Worm (Caenorhabditis elegans) whole organism, L4 larva: ENCODE data around the gene F01F1.3.

Source experiments
- ZK337.2 ChIP-seq: fragments of 200-800 bp; sonication (Bioruptor generic); IDR thresholded peaks from 2 replicates; pipeline ENCODE4 v1.3.6; 2022; ENCODE audit warnings: missing genetic modification reagents, missing genetic modification characterization, missing compliant biosample characterization
- ceh-82 ChIP-seq: sonication (generic microtip); optimal IDR thresholded peaks from 2 replicates; lab custom pipeline; 2017; ENCODE audit warnings: missing biosample characterization, missing genetic modification characterization
- egl-27 ChIP-seq: sonication (generic microtip); optimal IDR thresholded peaks from 3 replicates; lab custom pipeline; 2017; ENCODE audit warnings: missing biosample characterization, missing genetic modification reagents, missing genetic modification characterization
- nhr-237 ChIP-seq: sonication (generic microtip); optimal IDR thresholded peaks from 2 replicates; lab custom pipeline; 2017; ENCODE audit warnings: missing biosample characterization, missing genetic modification characterization
- unc-39 ChIP-seq: sonication (generic microtip); optimal IDR thresholded peaks from 2 replicates; lab custom pipeline; 2017; ENCODE audit warnings: missing biosample characterization, missing genetic modification characterization

DNA sequence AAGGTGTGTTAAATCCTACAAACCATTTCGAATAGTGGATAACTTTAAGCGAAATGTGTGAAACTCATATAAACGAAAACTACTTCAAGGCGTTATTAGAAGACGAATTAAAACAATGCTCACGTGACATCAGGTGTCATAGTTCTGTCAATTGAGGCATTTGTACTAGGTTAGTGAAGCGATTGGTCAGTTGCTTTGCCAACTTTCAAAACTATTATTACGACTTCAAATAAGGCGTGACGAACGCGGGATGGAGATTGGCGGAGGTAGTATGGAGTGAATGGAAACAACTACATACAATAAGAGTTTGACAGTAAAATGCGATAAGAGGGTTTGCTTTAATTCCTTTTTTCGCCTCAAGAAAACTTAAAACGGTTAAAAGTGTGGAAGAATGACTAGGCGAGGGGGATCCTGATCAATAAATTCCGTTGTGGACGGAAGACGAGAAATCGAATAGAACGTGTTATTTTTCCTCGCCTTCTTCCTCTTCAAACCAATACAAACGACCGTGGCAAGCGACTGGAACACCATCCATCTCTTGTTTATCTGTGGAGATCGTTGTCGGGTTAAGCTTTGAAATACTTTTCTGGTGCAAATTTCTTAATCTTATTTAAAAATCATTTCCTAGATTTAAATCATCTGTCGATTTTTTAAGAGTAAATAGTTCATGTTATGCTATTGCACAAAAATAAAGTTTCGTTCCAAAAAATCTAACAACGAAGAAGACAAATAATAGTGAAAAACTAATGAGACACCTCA lies 30.7 kb upstream of the F01F1.3 start:
- TF ChIP-seq ZK337.2 (GFP tag; lab: Robert Waterston, UW) (no peak), nhr-237 (tag; lab: Kevin White, UChicago) (no peak), ceh-82 (tag; lab: Kevin White, UChicago) (no peak), egl-27 (tag; lab: Kevin White, UChicago) (no peak), unc-39 (tag; lab: Kevin White, UChicago) (no peak)
